Fruit fly (Drosophila melanogaster) whole organism, embryonic: ENCODE data around the gene lobo.

Experiments
- CG10366 ChIP-seq: fragments of 200-800 bp; sonication (Bioruptor generic); IDR thresholded peaks from 2 replicates; pipeline ENCODE4 v1.3.6; 2022; ENCODE audit warnings: missing biosample characterization, missing genetic modification characterization
- CG15479 ChIP-seq: fragments of 200-800 bp; sonication (Bioruptor generic); optimal IDR thresholded peaks from 3 replicates; lab custom pipeline; 2019; ENCODE audit warnings: missing biosample characterization, mild to moderate bottlenecking, missing genetic modification characterization, moderate library complexity
- CG1792 ChIP-seq: fragments of 200-800 bp; sonication (Bioruptor generic); optimal IDR thresholded peaks from 2 replicates; lab custom pipeline; 2016; ENCODE audit warnings: missing biosample characterization, missing genetic modification characterization
- CG1832 ChIP-seq: fragments of 200-800 bp; sonication (Bioruptor generic); optimal IDR thresholded peaks from 2 replicates; lab custom pipeline; 2017; ENCODE audit warnings: missing biosample characterization, mild to moderate bottlenecking, missing genetic modification characterization, inconsistent platforms
- CG3163 ChIP-seq: fragments of 200-800 bp; sonication (Bioruptor generic); optimal IDR thresholded peaks from 3 replicates; lab custom pipeline; 2016; ENCODE audit warnings: missing biosample characterization, missing genetic modification characterization
- CG33557 ChIP-seq: fragments of 200-800 bp; sonication (Bioruptor generic); optimal IDR thresholded peaks from 2 replicates; lab custom pipeline; 2019; ENCODE audit warnings: missing biosample characterization, mild to moderate bottlenecking, missing genetic modification characterization, moderate library complexity
- CG6791 ChIP-seq: fragments of 200-800 bp; sonication (Bioruptor generic); IDR thresholded peaks from 3 replicates; pipeline ENCODE4 v1.3.6; 2022; ENCODE audit warnings: missing biosample characterization, missing genetic modification characterization; ENCODE audit not compliant: partially characterized antibody
- CG8089 ChIP-seq: fragments of 200-800 bp; sonication (Bioruptor generic); optimal IDR thresholded peaks from 3 replicates; lab custom pipeline; 2016; ENCODE audit warnings: missing biosample characterization, missing genetic modification characterization
- CG8478 ChIP-seq: fragments of >200 bp; optimal IDR thresholded peaks from 2 replicates; lab custom pipeline; 2018
- CG8765 ChIP-seq: fragments of 200-800 bp; sonication (Bioruptor generic); IDR thresholded peaks from 2 replicates; pipeline ENCODE4 v1.3.6; 2022; ENCODE audit warnings: missing biosample characterization, missing genetic modification characterization
- D ChIP-seq, 2 experiments: fragments of 200-800 bp in 1 of 2; fragments of >200 bp in 1 of 2; sonication (Bioruptor generic) in 1 of 2; optimal IDR thresholded peaks; 2 replicates in 1 of 2; 3 replicates in 1 of 2; lab custom pipeline; 2017; ENCODE audit warnings: mild to moderate bottlenecking in 1 of 2, missing biosample characterization in 1 of 2, missing genetic modification characterization in 1 of 2, missing genetic modification reagents in 1 of 2
- Deaf1 ChIP-seq: fragments of 200-800 bp; optimal IDR thresholded peaks from 3 replicates; lab custom pipeline; 2019; ENCODE audit warnings: missing biosample characterization, mild to moderate bottlenecking, missing genetic modification characterization, moderate library complexity
- Dek ChIP-seq: fragments of 200-800 bp; sonication (Bioruptor generic); optimal IDR thresholded peaks from 3 replicates; lab custom pipeline; 2019; ENCODE audit warnings: missing biosample characterization, mild to moderate bottlenecking, missing genetic modification characterization, moderate library complexity
- Dfd ChIP-seq, 2 experiments: fragments of >200 bp; optimal IDR thresholded peaks; 2 replicates each; lab custom pipeline; 2017; ENCODE audit warnings: missing biosample characterization in 2 of 2, missing genetic modification characterization in 2 of 2
- Dll ChIP-seq: fragments of 200-800 bp; sonication (Bioruptor generic); IDR thresholded peaks from 4 replicates; pipeline ENCODE4 v1.3.6; 2022; ENCODE audit warnings: missing biosample characterization, missing genetic modification characterization; ENCODE audit not compliant: partially characterized antibody
- Ets65A ChIP-seq: fragments of 200-800 bp; sonication (Bioruptor generic); peaks from one replicate; lab custom pipeline; 2016; ENCODE audit warnings: missing biosample characterization, missing genetic modification characterization
- Hey ChIP-seq: fragments of 200-800 bp; sonication (Bioruptor generic); optimal IDR thresholded peaks from 3 replicates; lab custom pipeline; 2018; ENCODE audit warnings: missing biosample characterization, mild to moderate bottlenecking, missing genetic modification characterization
- Hsf ChIP-seq: fragments of 200-800 bp; sonication (Bioruptor generic); optimal IDR thresholded peaks from 3 replicates; lab custom pipeline; 2016; ENCODE audit warnings: missing biosample characterization, missing genetic modification characterization
- Lpt ChIP-seq: fragments of >200 bp; optimal IDR thresholded peaks from 2 replicates; lab custom pipeline; 2018; ENCODE audit warnings: missing biosample characterization, missing genetic modification characterization
- Nf-YB ChIP-seq: fragments of 200-800 bp; sonication (Bioruptor generic); optimal IDR thresholded peaks from 3 replicates; lab custom pipeline; 2019; ENCODE audit warnings: missing biosample characterization, mild to moderate bottlenecking, missing genetic modification characterization, moderate library complexity
- Nf-YC ChIP-seq: fragments of 200-800 bp; optimal IDR thresholded peaks from 3 replicates; lab custom pipeline; 2019; ENCODE audit warnings: missing biosample characterization, mild to moderate bottlenecking, missing genetic modification characterization, moderate library complexity
- Oaz ChIP-seq: fragments of 200-800 bp; sonication (Bioruptor generic); IDR thresholded peaks from 2 replicates; pipeline ENCODE4 v1.3.6; 2022; ENCODE audit warnings: missing biosample characterization, missing genetic modification characterization
- Trl ChIP-seq, 3 experiments: fragments of >200 bp in 2 of 3; fragments of 200-800 bp in 1 of 3; sonication (Bioruptor generic) in 1 of 3; optimal IDR thresholded peaks; 2 replicates in 1 of 3; 3 replicates in 2 of 3; lab custom pipeline; 2016 to 2017; ENCODE audit warnings: missing biosample characterization in 1 of 3, missing genetic modification characterization in 1 of 3
- btn ChIP-seq: fragments of 200-800 bp; sonication (Bioruptor generic); optimal IDR thresholded peaks from 2 replicates; lab custom pipeline; 2016; ENCODE audit warnings: missing biosample characterization, missing genetic modification characterization
- cg ChIP-seq: fragments of 200-800 bp; sonication (Bioruptor generic); optimal IDR thresholded peaks from 3 replicates; lab custom pipeline; 2019; ENCODE audit warnings: missing biosample characterization, mild to moderate bottlenecking, missing genetic modification characterization, moderate library complexity
- chinmo ChIP-seq: fragments of 200-800 bp; sonication (Bioruptor generic); IDR thresholded peaks from 4 replicates; pipeline ENCODE4 v1.3.6; 2022; ENCODE audit warnings: missing biosample characterization, missing genetic modification characterization; ENCODE audit not compliant: partially characterized antibody
- dan ChIP-seq: fragments of 200-800 bp; sonication (Bioruptor generic); IDR thresholded peaks from 2 replicates; pipeline ENCODE4 v1.3.6; 2022; ENCODE audit warnings: missing biosample characterization, missing genetic modification characterization
- en ChIP-seq: fragments of 200-800 bp; sonication (Bioruptor generic); optimal IDR thresholded peaks from 2 replicates; lab custom pipeline; 2016; ENCODE audit warnings: missing biosample characterization, missing genetic modification characterization
- gsb ChIP-seq: fragments of 200-800 bp; sonication (Bioruptor generic); IDR thresholded peaks from 2 replicates; pipeline ENCODE4 v1.3.6; 2022; ENCODE audit warnings: missing biosample characterization, missing genetic modification characterization
- pros ChIP-seq: fragments of 200-800 bp; sonication (Bioruptor generic); optimal IDR thresholded peaks from 3 replicates; lab custom pipeline; 2019; ENCODE audit warnings: missing biosample characterization, mild to moderate bottlenecking, missing genetic modification characterization, moderate library complexity
- rib ChIP-seq: fragments of 200-800 bp; sonication (Bioruptor generic); IDR thresholded peaks from 2 replicates; pipeline ENCODE4 v1.3.6; 2022; ENCODE audit warnings: missing biosample characterization, missing genetic modification characterization
- seq ChIP-seq: fragments of 200-800 bp; sonication (Bioruptor generic); IDR thresholded peaks from 2 replicates; pipeline ENCODE4 v1.3.6; 2022; ENCODE audit warnings: missing biosample characterization, missing genetic modification characterization
- sob ChIP-seq: fragments of 200-800 bp; sonication (Bioruptor generic); IDR thresholded peaks from 2 replicates; pipeline ENCODE4 v1.3.6; 2022; ENCODE audit warnings: missing biosample characterization, missing genetic modification characterization
- tup ChIP-seq: fragments of 200-800 bp; sonication (Bioruptor generic); optimal IDR thresholded peaks from 2 replicates; lab custom pipeline; 2016; ENCODE audit warnings: missing biosample characterization, mild to moderate bottlenecking, missing genetic modification characterization, moderate library complexity
- yki ChIP-seq: fragments of >200 bp; optimal IDR thresholded peaks from 3 replicates; lab custom pipeline; 2018
- z ChIP-seq: fragments of 200-800 bp; sonication (Bioruptor generic); IDR thresholded peaks from 3 replicates; pipeline ENCODE4 v1.3.6; 2022; ENCODE audit warnings: missing biosample characterization, missing genetic modification characterization

lobo gene

DNA sequence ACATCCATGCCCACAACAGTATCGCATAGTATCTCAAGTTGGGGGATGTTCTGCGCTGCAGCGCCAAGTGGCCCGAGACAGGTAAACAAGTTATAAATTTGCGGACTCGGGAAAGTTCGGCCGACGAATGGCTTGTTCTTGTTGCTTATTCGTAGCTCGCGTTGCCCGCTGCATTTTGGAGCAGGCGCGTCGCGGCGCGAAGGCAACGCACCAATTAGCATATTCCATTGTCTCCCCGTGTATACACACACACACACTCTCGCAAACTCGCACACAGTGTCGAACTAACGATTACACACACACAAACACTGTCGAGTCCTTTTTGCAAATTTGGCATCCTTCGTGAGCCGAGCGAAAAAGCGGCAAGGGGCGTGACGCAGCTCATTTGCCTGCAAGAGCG lies 4.6 kb downstream of the lobo start:
- TF ChIP-seq CG33557 (GFP tag; lab: Kevin White, UChicago) (no peak), CG1792 (no peak), en (GFP tag; lab: Kevin White, UChicago) (no peak), tup (GFP tag; lab: Kevin White, UChicago) (no peak), Ets65A (peak; percentile 13), Nf-YB (GFP tag; lab: Kevin White, UChicago) (peak; percentile 65), CG10366 (GFP tag; lab: Robert Waterston, UW) (no peak), sob (GFP tag; lab: Robert Waterston, UW) (no peak), CG8089 (GFP tag; lab: Kevin White, UChicago) (no peak), Lpt (GFP tag; lab: Kevin White, UChicago) (no peak), rib (GFP tag; lab: Robert Waterston, UW) (no peak), Nf-YC (tag; lab: Kevin White, UChicago) (peak; percentile 78), CG8765 (GFP tag; lab: Robert Waterston, UW) (no peak), Deaf1 (tag; lab: Kevin White, UChicago) (peak; percentile 83), Hsf (no peak)

DNA sequence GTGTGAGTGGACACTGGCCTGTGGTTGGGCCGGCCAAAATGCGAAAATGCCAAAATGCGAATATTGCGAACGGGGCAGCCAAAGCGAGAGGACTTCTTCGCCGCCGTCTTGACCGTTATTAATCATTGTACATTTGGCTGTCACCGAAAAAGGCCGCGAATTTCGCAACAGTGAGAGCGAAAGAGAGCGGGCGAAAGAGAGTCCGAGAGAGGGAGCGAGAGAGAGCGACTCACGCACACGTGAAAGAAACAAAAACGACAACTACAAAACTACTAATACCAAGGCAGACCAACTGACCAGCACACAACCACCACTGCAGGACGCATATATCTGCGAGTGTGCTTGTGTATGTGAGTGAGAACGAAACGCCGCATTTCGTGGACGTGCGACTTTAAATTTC lies 9.0 kb downstream of the lobo start:
- TF ChIP-seq cg (GFP tag; lab: Kevin White, UChicago), result peak; percentile 86
- TF ChIP-seq CG15479 (GFP tag; lab: Kevin White, UChicago), result peak; percentile 46
- TF ChIP-seq Trl (optimal IDR thresholded peaks at IDR 0.05; lab: Kevin White, UChicago), result peak; percentile 61
- no peak for TF ChIP-seq Trl (GFP tag; optimal IDR thresholded peaks at IDR 0.05; lab: Kevin White, UChicago)
- TF ChIP-seq CG1832, result peak; percentile 66
- TF ChIP-seq Dek (tag; lab: Kevin White, UChicago), result no peak
- no peak for TF ChIP-seq gsb
- TF ChIP-seq Deaf1 (tag; lab: Kevin White, UChicago), result peak; percentile 61
- TF ChIP-seq Dfd (GFP tag; optimal IDR thresholded peaks at IDR 0.05; lab: Kevin White, UChicago), result peak in 1 of 2 experiments; percentile 22
- peak; percentile 95 for TF ChIP-seq pros
- TF ChIP-seq Oaz (GFP tag; lab: Robert Waterston, UW), result no peak
- TF ChIP-seq btn (GFP tag; lab: Kevin White, UChicago), result no peak
- TF ChIP-seq CG3163 (GFP tag; lab: Kevin White, UChicago), result peak; percentile 38
- TF ChIP-seq yki (lab: Kevin White, UChicago), result peak; percentile 68
- TF ChIP-seq CG8765 (GFP tag; lab: Robert Waterston, UW), result peak; percentile 55; the same call in 1 of the 2 replicates
- TF ChIP-seq seq, result 0 out of 2 replicates have a peak, but pooled peaks have one; percentile 12
- TF ChIP-seq Hey (tag; lab: Kevin White, UChicago), result no peak
- TF ChIP-seq chinmo (GFP tag; lab: Robert Waterston, UW), result 0 out of 4 replicates have a peak, but pooled peaks have one; percentile 11
- TF ChIP-seq CG6791, result 0 out of 3 replicates have a peak, but pooled peaks have one; percentile 11
- TF ChIP-seq z (GFP tag; lab: Robert Waterston, UW), result peak; percentile 69; the same call in 1 of the 3 replicates
- TF ChIP-seq dan (GFP tag; lab: Robert Waterston, UW), result no peak
- TF ChIP-seq Nf-YC (tag; lab: Kevin White, UChicago), result peak; percentile 36
- TF ChIP-seq Dll (GFP tag; lab: Robert Waterston, UW), result 0 out of 4 replicates have a peak, but pooled peaks have one; percentile 22
- TF ChIP-seq D (optimal IDR thresholded peaks at IDR 0.05; lab: Kevin White, UChicago), result peak; percentile 66
- TF ChIP-seq D (GFP tag; optimal IDR thresholded peaks at IDR 0.05; lab: Kevin White, UChicago), result no peak
- TF ChIP-seq CG8478, result peak; percentile 43
